Worm (Caenorhabditis elegans) whole organism, L2 larva: Measurements from ENCODE around the gene msp-49.

Source experiments
- elt-1 ChIP-seq: fragments of 150-350 bp; optimal IDR thresholded peaks from 2 replicates; lab custom pipeline; 2014; ENCODE audit warnings: missing biosample characterization, missing genetic modification characterization
- nhr-25 ChIP-seq: fragments of 150-350 bp; sonication (generic microtip); optimal IDR thresholded peaks from 3 replicates; lab custom pipeline; 2014; ENCODE audit warnings: missing biosample characterization, missing genetic modification characterization
- unc-62 ChIP-seq: fragments of 150-350 bp; optimal IDR thresholded peaks from 2 replicates; lab custom pipeline; 2014; ENCODE audit warnings: missing biosample characterization, missing genetic modification reagents, missing genetic modification characterization

ce11 chrII:5199497-5199896 lies 5.3 kb downstream of the msp-49 start, which contains the start of gene msp-50:
- no peak for TF ChIP-seq nhr-25
- TF ChIP-seq unc-62 (GFP tag; lab: Kevin White, UChicago) = no peak
- TF ChIP-seq elt-1 (tag; lab: Kevin White, UChicago) = no peak
